Worm (Caenorhabditis elegans) whole organism, L4/young adult: ENCODE measurements around the gene C01B10.3.

ENCODE experiments used
- W03F9.2 ChIP-seq: fragments of 150-350 bp; optimal IDR thresholded peaks from 2 replicates; lab custom pipeline; 2014; ENCODE audit warnings: missing biosample characterization, missing genetic modification characterization
- dao-5 ChIP-seq: sonication (generic microtip); optimal IDR thresholded peaks from 2 replicates; lab custom pipeline; 2016; ENCODE audit warnings: missing genotype, missing genetic modification characterization, moderate library complexity, missing compliant biosample characterization
- him-1 ChIP-seq: sonication (generic microtip); optimal IDR thresholded peaks from 2 replicates; lab custom pipeline; 2016; ENCODE audit warnings: missing genotype, missing genetic modification reagents, missing genetic modification characterization, missing compliant biosample characterization

ce11 chrIV:6602376-6602775, 18.8 kb downstream of the C01B10.3 start, which contains the start of gene F15B10.3:
- TF ChIP-seq W03F9.2 (no peak), him-1 (tag; lab: Kevin White, UChicago) (no peak), dao-5 (no peak)
